Worm (Caenorhabditis elegans): ENCODE results near the gene mig-2.

DNA sequence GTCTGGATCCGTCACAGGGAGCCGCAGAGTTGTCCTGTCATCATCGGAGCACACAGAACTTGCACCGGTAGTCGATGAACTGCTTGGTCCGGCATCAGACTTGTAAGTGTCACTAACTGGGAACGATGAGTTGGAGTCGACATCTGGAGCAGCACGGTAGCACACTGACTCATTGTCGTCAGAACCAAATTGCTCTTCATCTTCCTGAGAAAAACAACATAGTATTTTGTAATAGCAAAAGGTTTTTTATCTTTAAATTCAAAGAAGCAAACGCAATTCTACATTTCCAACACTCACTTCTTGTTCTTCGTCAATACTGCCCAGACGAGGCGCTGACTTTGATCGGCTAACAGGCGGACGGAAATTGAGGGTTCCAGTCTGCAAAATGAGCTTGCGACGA is 42.1 kb downstream of the mig-2 start:
- TF ChIP-seq swsn-7 (tag; optimal IDR thresholded peaks at IDR 0.05) (no peak), blmp-1 (tag; optimal IDR thresholded peaks at IDR 0.05) (no peak), mdl-1 (tag; optimal IDR thresholded peaks at IDR 0.05) (no peak), lin-39 (tag; optimal IDR thresholded peaks at IDR 0.05) (no peak), snpc-4 (tag; optimal IDR thresholded peaks at IDR 0.05) (no peak), unc-62 (GFP tag; optimal IDR thresholded peaks at IDR 0.05) (no peak), lsy-2 (tag; optimal IDR thresholded peaks at IDR 0.05) (no peak), nhr-237 (tag; optimal IDR thresholded peaks at IDR 0.05) (no peak), alr-1 (tag; optimal IDR thresholded peaks at IDR 0.05; ENCODE audit: borderline replicate concordance) (no peak), dpl-1 (GFP tag; optimal IDR thresholded peaks at IDR 0.05) (no peak)

Measured in whole organism, L1 larva.